Worm (Caenorhabditis elegans): ENCODE measurements around the gene cpt-6.

cpt-6 gene

DNA sequence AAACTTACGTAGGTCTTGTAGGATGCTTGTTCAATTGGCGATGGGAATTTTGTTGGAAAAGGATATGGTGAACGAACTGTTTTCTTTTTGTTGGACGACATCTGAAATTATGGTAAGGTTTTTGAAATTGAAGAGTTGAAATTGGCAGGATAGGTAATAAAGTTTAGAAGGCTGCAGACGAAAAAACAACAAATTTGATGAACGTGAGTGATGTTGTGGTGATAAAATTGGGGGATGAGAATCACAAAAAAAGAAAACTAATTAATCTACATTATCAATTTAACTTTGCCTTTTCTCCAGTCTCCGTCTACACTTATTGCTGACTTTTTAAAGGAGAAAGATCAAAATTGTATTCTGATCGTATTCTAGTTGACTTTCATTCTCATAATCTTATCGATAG lies at the start of gene cpt-6:
Gene cpt-6 (minus strand): TSS at position 101 of the 400 bp plus-strand sequence.
- TF ChIP-seq let-526 (GFP tag; IDR thresholded peaks at IDR 0.05): no peak
- TF ChIP-seq zim-3 (tag; optimal IDR thresholded peaks at IDR 0.05): no peak
- TF ChIP-seq snpc-1.1 (tag; optimal IDR thresholded peaks at IDR 0.05; ENCODE audit: insufficient read depth): no peak
- TF ChIP-seq unc-130 (GFP tag; optimal IDR thresholded peaks at IDR 0.05): no peak
- TF ChIP-seq Y53F4B.3 (GFP tag; IDR thresholded peaks at IDR 0.05): no peak
- TF ChIP-seq lin-54 (GFP tag; optimal IDR thresholded peaks at IDR 0.05): no peak
- TF ChIP-seq madf-3 (GFP tag; IDR thresholded peaks at IDR 0.05): no peak
- TF ChIP-seq athp-1 (tag; optimal IDR thresholded peaks at IDR 0.05): no peak

DNA sequence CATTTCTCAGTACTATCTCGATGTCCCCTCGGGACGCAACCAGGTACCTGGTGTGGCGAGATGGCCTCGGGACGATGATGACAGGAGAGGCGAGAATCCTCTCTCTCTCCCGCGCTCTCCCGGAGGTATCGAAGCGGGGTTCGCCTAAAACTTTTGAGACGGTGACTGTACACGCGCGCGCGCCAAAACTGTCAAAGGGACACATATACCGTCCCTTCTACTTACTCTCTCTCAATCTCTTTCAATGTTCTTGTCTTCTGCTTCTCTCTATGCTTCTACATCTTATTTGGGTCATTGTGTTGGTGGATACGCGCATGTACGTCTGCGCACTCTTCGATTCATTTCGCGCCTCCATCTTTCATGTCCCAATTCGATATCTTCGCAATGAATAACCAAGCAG lies 48.2 kb upstream of the cpt-6 start:
- no peak for TF ChIP-seq nfya-1 (tag; optimal IDR thresholded peaks at IDR 0.05; ENCODE audit: borderline replicate concordance, insufficient read depth)
- no peak for TF ChIP-seq cebp-1 (GFP tag; IDR thresholded peaks at IDR 0.05)
- TF ChIP-seq cebp-1 (tag; optimal IDR thresholded peaks at IDR 0.05): peak; percentile 15
- TF ChIP-seq zfh-2 (GFP tag; conservative IDR thresholded peaks at IDR 0.05): peak; percentile 85
- TF ChIP-seq efl-1 (GFP tag; optimal IDR thresholded peaks at IDR 0.05): no peak
- TF ChIP-seq snpc-1.3 (tag; optimal IDR thresholded peaks at IDR 0.05; ENCODE audit: insufficient read depth): no peak
- no peak for TF ChIP-seq rec-8 (tag; optimal IDR thresholded peaks at IDR 0.05)
- TF ChIP-seq gei-17 (GFP tag; optimal IDR thresholded peaks at IDR 0.05): no peak
- 0 out of 2 replicates have a peak, but pooled peaks have one; percentile 31 for TF ChIP-seq mcd-1 (GFP tag; IDR thresholded peaks at IDR 0.05)
- TF ChIP-seq ztf-26 (tag; optimal IDR thresholded peaks at IDR 0.05): peak; percentile 5
- peak; percentile 26; the same call in 1 of the 2 replicates for TF ChIP-seq lin-26 (GFP tag; IDR thresholded peaks at IDR 0.05)
- TF ChIP-seq lin-40 (tag; optimal IDR thresholded peaks at IDR 0.05): no peak
- TF ChIP-seq madf-6 (GFP tag; IDR thresholded peaks at IDR 0.05): 0 out of 2 replicates have a peak, but pooled peaks have one; percentile 13
- no peak for TF ChIP-seq F52B5.7 (tag; optimal IDR thresholded peaks at IDR 0.05)
- no peak for TF ChIP-seq pbrm-1 (GFP tag; IDR thresholded peaks at IDR 0.05)
- TF ChIP-seq let-526 (GFP tag; IDR thresholded peaks at IDR 0.05): no peak
- TF ChIP-seq Y79H2A.3 (GFP tag; conservative IDR thresholded peaks at IDR 0.05): no peak
- peak; percentile 14 for TF ChIP-seq ceh-27 (GFP tag; optimal IDR thresholded peaks at IDR 0.05)
- TF ChIP-seq rcor-1 (GFP tag; IDR thresholded peaks at IDR 0.05): no peak
- no peak for TF ChIP-seq F57A8.1 (GFP tag; optimal IDR thresholded peaks at IDR 0.05)
- TF ChIP-seq ztf-3 (GFP tag; optimal IDR thresholded peaks at IDR 0.05): no peak
- peak; percentile 30 for TF ChIP-seq die-1 (tag; optimal IDR thresholded peaks at IDR 0.05)
- no peak for TF ChIP-seq bed-2 (GFP tag; IDR thresholded peaks at IDR 0.05)
- no peak for TF ChIP-seq F49E8.2 (tag; optimal IDR thresholded peaks at IDR 0.05; ENCODE audit: insufficient read depth)
- TF ChIP-seq K11D2.4 (GFP tag; IDR thresholded peaks at IDR 0.05): no peak
- TF ChIP-seq snpc-1.1 (tag; optimal IDR thresholded peaks at IDR 0.05; ENCODE audit: insufficient read depth): no peak
- TF ChIP-seq atf-7 (tag; optimal IDR thresholded peaks at IDR 0.05): peak; percentile 0

DNA sequence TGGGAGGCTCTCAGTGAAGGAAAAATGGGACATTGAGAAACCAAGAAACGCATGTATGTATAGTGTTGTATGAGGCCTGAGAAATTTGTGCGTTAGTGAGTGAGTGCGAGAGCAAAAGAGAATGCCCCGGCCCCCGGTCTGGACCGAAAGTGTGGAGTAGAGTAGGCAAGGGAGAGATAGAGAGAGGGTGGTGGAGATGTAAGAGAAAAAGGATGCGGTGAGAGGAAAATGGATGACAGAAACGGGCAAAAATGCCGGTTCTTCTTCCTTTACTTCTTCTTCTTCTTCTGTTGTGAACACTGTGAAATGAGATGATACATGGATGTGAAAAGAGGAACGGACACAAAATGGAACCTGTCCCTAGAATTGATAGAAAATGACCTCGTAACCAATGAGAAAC lies 44.6 kb upstream of the cpt-6 start:
- TF ChIP-seq nfya-1 (tag; optimal IDR thresholded peaks at IDR 0.05; ENCODE audit: borderline replicate concordance, insufficient read depth) (no peak), nfyb-1 (GFP tag; IDR thresholded peaks at IDR 0.05) (0 out of 2 replicates have a peak, but pooled peaks have one; percentile 42), ceh-40 (GFP tag; IDR thresholded peaks at IDR 0.05) (0 out of 2 replicates have a peak, but pooled peaks have one; percentile 42), rcor-1 (GFP tag; IDR thresholded peaks at IDR 0.05) (no peak), cebp-1 (GFP tag; IDR thresholded peaks at IDR 0.05) (no peak), cebp-1 (tag; optimal IDR thresholded peaks at IDR 0.05) (peak; percentile 24), egl-44 (GFP tag; IDR thresholded peaks at IDR 0.05) (0 out of 2 replicates have a peak, but pooled peaks have one; percentile 28)
